Fruit fly (Drosophila melanogaster) whole organism, pupa: ENCODE results near the gene CG15209.

Experiments used
- CG12605 ChIP-seq: fragments of 200-800 bp; sonication (Bioruptor generic); IDR thresholded peaks from 2 replicates; pipeline ENCODE4 v1.3.6; 2022; ENCODE audit warnings: missing biosample characterization, missing genetic modification characterization
- CG15710 ChIP-seq: fragments of 200-800 bp; sonication (Bioruptor generic); optimal IDR thresholded peaks from 2 replicates; lab custom pipeline; 2018; ENCODE audit warnings: missing biosample characterization, mild to moderate bottlenecking, missing genetic modification characterization, moderate library complexity
- CG17806 ChIP-seq: fragments of 200-800 bp; sonication (Bioruptor generic); optimal IDR thresholded peaks from 2 replicates; lab custom pipeline; 2018; ENCODE audit warnings: missing biosample characterization, mild to moderate bottlenecking, missing genetic modification characterization, moderate library complexity
- CG32121 ChIP-seq: fragments of 200-800 bp; sonication (Bioruptor generic); IDR thresholded peaks from 2 replicates; pipeline ENCODE4 v1.3.6; 2022; ENCODE audit warnings: missing biosample characterization, missing genetic modification characterization
- CG4496 ChIP-seq: fragments of 200-800 bp; sonication (Bioruptor generic); IDR thresholded peaks from 3 replicates; pipeline ENCODE4 v1.3.6; 2022; ENCODE audit warnings: missing biosample characterization, missing genetic modification characterization
- CG8159 ChIP-seq: fragments of 200-800 bp; sonication (Bioruptor generic); optimal IDR thresholded peaks from 3 replicates; lab custom pipeline; 2018; ENCODE audit warnings: missing biosample characterization, mild to moderate bottlenecking, missing genetic modification characterization, moderate library complexity
- CG9948 ChIP-seq: fragments of 200-800 bp; sonication (Bioruptor generic); optimal IDR thresholded peaks from 2 replicates; lab custom pipeline; 2018; ENCODE audit warnings: missing biosample characterization, mild to moderate bottlenecking, missing genetic modification characterization, moderate library complexity
- D1 ChIP-seq: fragments of 200-800 bp; sonication (Bioruptor generic); optimal IDR thresholded peaks from 2 replicates; lab custom pipeline; 2018; ENCODE audit warnings: missing biosample characterization, mild to moderate bottlenecking, missing genetic modification characterization, moderate library complexity
- Pif1A ChIP-seq: fragments of 200-800 bp; sonication (Bioruptor generic); optimal IDR thresholded peaks from 3 replicates; lab custom pipeline; 2016; ENCODE audit warnings: missing biosample characterization, missing genetic modification characterization
- Pif1B ChIP-seq: fragments of 200-800 bp; sonication (Bioruptor generic); optimal IDR thresholded peaks from 3 replicates; lab custom pipeline; 2016; ENCODE audit warnings: missing biosample characterization, missing genetic modification characterization
- Snoo ChIP-seq: fragments of 200-800 bp; sonication (Bioruptor generic); optimal IDR thresholded peaks from 3 replicates; lab custom pipeline; 2017; ENCODE audit warnings: missing biosample characterization, mild to moderate bottlenecking, missing genetic modification characterization, inconsistent platforms
- rn ChIP-seq: fragments of 200-800 bp; sonication (Bioruptor generic); IDR thresholded peaks from 2 replicates; pipeline ENCODE4 v1.3.6; 2022; ENCODE audit warnings: missing biosample characterization, missing genetic modification characterization

- TF ChIP-seq CG15710 (tag; lab: Kevin White, UChicago): no peak
- no peak for TF ChIP-seq CG8159
- TF ChIP-seq CG17806: no peak
- no peak for TF ChIP-seq Snoo (tag; lab: Kevin White, UChicago)
- TF ChIP-seq CG32121: no peak
- TF ChIP-seq CG4496 (GFP tag; lab: Robert Waterston, UW): no peak
- no peak for TF ChIP-seq CG12605 (GFP tag; lab: Robert Waterston, UW)
- TF ChIP-seq Pif1B (GFP tag; lab: Kevin White, UChicago): no peak
- TF ChIP-seq CG9948 (tag; lab: Kevin White, UChicago): no peak
- no peak for TF ChIP-seq D1 (tag; lab: Kevin White, UChicago)
- TF ChIP-seq rn (GFP tag; lab: Robert Waterston, UW): no peak
- no peak for TF ChIP-seq Pif1A (GFP tag; lab: Kevin White, UChicago)
These were observed 19.1 kb upstream of the CG15209 start for dm6 chrX:10822678-10823440.
